Worm (Caenorhabditis elegans) whole organism, L2 larva: ENCODE measurements around the gene Y51H7C.1.

Experiments
- C34F6.9 ChIP-seq: fragments of 150-350 bp; optimal IDR thresholded peaks from 2 replicates; lab custom pipeline; 2014; ENCODE audit warnings: missing biosample characterization, missing genetic modification characterization
- ceh-82 ChIP-seq: fragments of 150-350 bp; optimal IDR thresholded peaks from 2 replicates; lab custom pipeline; 2014; ENCODE audit warnings: missing biosample characterization, missing genetic modification characterization
- nhr-237 ChIP-seq: fragments of 150-350 bp; optimal IDR thresholded peaks from 2 replicates; lab custom pipeline; 2014; ENCODE audit warnings: missing biosample characterization, missing genetic modification characterization
- nhr-77 ChIP-seq: fragments of 150-350 bp; optimal IDR thresholded peaks from 2 replicates; lab custom pipeline; 2014; ENCODE audit warnings: missing biosample characterization, missing genetic modification characterization
- sma-9 ChIP-seq, 2 experiments: fragments of 150-350 bp in 1 of 2; sonication (generic microtip) in 1 of 2; optimal IDR thresholded peaks; 2 replicates each; lab custom pipeline; 2014 to 2016; ENCODE audit warnings: missing genetic modification characterization in 2 of 2, mild to moderate bottlenecking in 1 of 2, missing biosample characterization in 1 of 2, missing compliant biosample characterization in 1 of 2, missing genetic modification reagents in 1 of 2, moderate library complexity in 1 of 2
- unc-39 ChIP-seq: fragments of 150-350 bp; optimal IDR thresholded peaks from 2 replicates; lab custom pipeline; 2014; ENCODE audit warnings: missing biosample characterization, missing genetic modification characterization
- ztf-4 ChIP-seq: fragments of 150-350 bp; optimal IDR thresholded peaks from 2 replicates; lab custom pipeline; 2014; ENCODE audit warnings: missing biosample characterization, missing genetic modification characterization

ce11 chrII:1419994-1420393, 47.5 kb upstream of the Y51H7C.1 start:
- no peak for TF ChIP-seq nhr-237
- no peak for TF ChIP-seq sma-9 (GFP tag; optimal IDR thresholded peaks at IDR 0.05; lab: Kevin White, UChicago)
- no peak for TF ChIP-seq sma-9 (tag; optimal IDR thresholded peaks at IDR 0.05; lab: Kevin White, UChicago)
- no peak for TF ChIP-seq nhr-77 (tag; lab: Kevin White, UChicago)
- no peak for TF ChIP-seq ceh-82 (tag; lab: Kevin White, UChicago)
- no peak for TF ChIP-seq C34F6.9
- TF ChIP-seq unc-39 (tag; lab: Kevin White, UChicago) = no peak
- TF ChIP-seq ztf-4 = no peak
